Worm (Caenorhabditis elegans) whole organism, L4 larva: Measurements from ENCODE around the gene pgp-10.

Source experiments
- F49E8.2 ChIP-seq: sonication (generic microtip); optimal IDR thresholded peaks from 2 replicates; lab custom pipeline; 2016; ENCODE audit warnings: missing compliant biosample characterization, mild to moderate bottlenecking, missing genetic modification characterization, borderline replicate concordance
- ama-1 ChIP-seq: fragments of 150-350 bp; optimal IDR thresholded peaks from 2 replicates; lab custom pipeline; 2014; ENCODE audit warnings: inconsistent platforms, mixed read lengths
- dmd-8 ChIP-seq: fragments of 200-800 bp; sonication (Bioruptor generic); IDR thresholded peaks from 2 replicates; pipeline ENCODE4 v1.3.6; 2022; ENCODE audit warnings: missing genetic modification characterization, missing compliant biosample characterization
- egl-27 ChIP-seq: sonication (generic microtip); optimal IDR thresholded peaks from 3 replicates; lab custom pipeline; 2017; ENCODE audit warnings: missing biosample characterization, missing genetic modification reagents, missing genetic modification characterization
- fos-1 ChIP-seq: fragments of 150-350 bp; optimal IDR thresholded peaks from 2 replicates; lab custom pipeline; 2014; ENCODE audit warnings: missing biosample characterization, missing genetic modification characterization
- hlh-30 ChIP-seq: sonication (generic microtip); optimal IDR thresholded peaks from 2 replicates; lab custom pipeline; 2017; ENCODE audit warnings: antibody characterized with exemption, mild to moderate bottlenecking, missing genetic modification characterization, missing compliant biosample characterization; ENCODE audit not compliant: insufficient read depth
- pqm-1 ChIP-seq: sonication (generic microtip); optimal IDR thresholded peaks from 2 replicates; lab custom pipeline; 2017; ENCODE audit warnings: missing biosample characterization, missing genetic modification characterization
- skn-1 ChIP-seq: fragments of 150-350 bp; optimal IDR thresholded peaks from 2 replicates; lab custom pipeline; 2014; ENCODE audit warnings: missing biosample characterization, missing genetic modification characterization
- zag-1 ChIP-seq: fragments of 150-350 bp; optimal IDR thresholded peaks from 2 replicates; lab custom pipeline; 2014; ENCODE audit warnings: missing biosample characterization, missing genetic modification characterization

- TF ChIP-seq dmd-8 (no peak), F49E8.2 (no peak), egl-27 (no peak), ama-1 (lab: Kevin White, UChicago) (no peak), fos-1 (no peak), skn-1 (tag; lab: Kevin White, UChicago) (no peak), zag-1 (no peak), hlh-30 (tag; lab: Kevin White, UChicago) (no peak), pqm-1 (tag; lab: Kevin White, UChicago) (no peak)
Observed at ce11 chrX:7112589-7112988, 46.2 kb upstream of the pgp-10 start, which contains the start of gene C36B7.1.
